Worm (Caenorhabditis elegans) whole organism, mixed stage, embryonic: Measurements from ENCODE around the gene lpr-6.

Source experiments
- M03D4.4 ChIP-seq: sonication (generic microtip); optimal IDR thresholded peaks from 2 replicates; lab custom pipeline; 2017; ENCODE audit warnings: mild to moderate bottlenecking, missing genetic modification characterization, missing compliant biosample characterization
- bed-3 ChIP-seq: fragments of 200-800 bp; sonication (Bioruptor generic); optimal IDR thresholded peaks from 3 replicates; lab custom pipeline; 2018; ENCODE audit warnings: mild to moderate bottlenecking, missing genetic modification characterization, moderate library complexity, missing compliant biosample characterization
- blmp-1 ChIP-seq: fragments of 150-350 bp; optimal IDR thresholded peaks from 2 replicates; lab custom pipeline; 2014; ENCODE audit warnings: missing biosample characterization, missing genetic modification characterization
- ceh-39 ChIP-seq: fragments of 150-350 bp; optimal IDR thresholded peaks from 2 replicates; lab custom pipeline; 2014; ENCODE audit warnings: missing biosample characterization, missing genetic modification characterization
- ceh-43 ChIP-seq: fragments of 200-800 bp; sonication (Bioruptor generic); optimal IDR thresholded peaks from 2 replicates; lab custom pipeline; 2018; ENCODE audit warnings: mild to moderate bottlenecking, missing genetic modification characterization, moderate library complexity, missing compliant biosample characterization
- ceh-83 ChIP-seq: fragments of 200-800 bp; sonication (Bioruptor generic); optimal IDR thresholded peaks from 2 replicates; lab custom pipeline; 2018; ENCODE audit warnings: mild to moderate bottlenecking, missing genetic modification characterization, missing compliant biosample characterization
- cnd-1 ChIP-seq: fragments of 200-800 bp; sonication (Bioruptor generic); optimal IDR thresholded peaks from 2 replicates; lab custom pipeline; 2018; ENCODE audit warnings: mild to moderate bottlenecking, missing genetic modification characterization, missing compliant biosample characterization
- drap-1 ChIP-seq: fragments of 200-800 bp; sonication (Bioruptor generic); optimal IDR thresholded peaks from 3 replicates; lab custom pipeline; 2018; ENCODE audit warnings: mild to moderate bottlenecking, missing genetic modification characterization, missing compliant biosample characterization
- elt-1 ChIP-seq: sonication (generic microtip); optimal IDR thresholded peaks from 2 replicates; lab custom pipeline; 2017; ENCODE audit warnings: missing genetic modification characterization, mild to moderate bottlenecking, missing compliant biosample characterization, antibody characterized with exemption, moderate library complexity, borderline replicate concordance; ENCODE audit not compliant: insufficient read depth
- elt-3 ChIP-seq: fragments of 150-350 bp; optimal IDR thresholded peaks from 2 replicates; lab custom pipeline; 2014; ENCODE audit warnings: missing biosample characterization, missing genetic modification characterization
- flh-1 ChIP-seq: fragments of 200-800 bp; sonication (Bioruptor generic); optimal IDR thresholded peaks from 2 replicates; lab custom pipeline; 2018; ENCODE audit warnings: mild to moderate bottlenecking, missing genetic modification characterization, moderate library complexity, missing compliant biosample characterization
- ham-2 ChIP-seq: fragments of 200-800 bp; sonication (Bioruptor generic); optimal IDR thresholded peaks from 2 replicates; lab custom pipeline; 2018; ENCODE audit warnings: mild to moderate bottlenecking, missing genetic modification characterization, missing compliant biosample characterization
- hlh-1 ChIP-seq: fragments of 150-350 bp; optimal IDR thresholded peaks from 2 replicates; lab custom pipeline; 2014; ENCODE audit warnings: missing biosample characterization, missing genetic modification reagents, missing genetic modification characterization
- lin-13 ChIP-seq: fragments of 150-350 bp; optimal IDR thresholded peaks from 2 replicates; lab custom pipeline; 2014; ENCODE audit warnings: missing biosample characterization, missing genetic modification characterization
- lin-32 ChIP-seq: fragments of 200-800 bp; sonication (Bioruptor generic); optimal IDR thresholded peaks from 2 replicates; lab custom pipeline; 2018; ENCODE audit warnings: mild to moderate bottlenecking, missing genetic modification characterization, missing compliant biosample characterization
- lsy-2 ChIP-seq: fragments of 150-350 bp; optimal IDR thresholded peaks from 2 replicates; lab custom pipeline; 2014; ENCODE audit warnings: missing biosample characterization, missing genetic modification characterization
- mab-5 ChIP-seq: fragments of 150-350 bp; optimal IDR thresholded peaks from 2 replicates; lab custom pipeline; 2014; ENCODE audit warnings: missing biosample characterization, missing genetic modification characterization
- mep-1 ChIP-seq: fragments of 150-350 bp; optimal IDR thresholded peaks from 2 replicates; lab custom pipeline; 2017; ENCODE audit warnings: missing biosample characterization, missing genetic modification reagents, missing genetic modification characterization, inconsistent platforms
- mls-2 ChIP-seq: sonication (generic microtip); optimal IDR thresholded peaks from 2 replicates; lab custom pipeline; 2016; ENCODE audit warnings: mild to moderate bottlenecking, missing genetic modification characterization, moderate library complexity, missing compliant biosample characterization
- nhr-12 ChIP-seq: fragments of 150-350 bp; optimal IDR thresholded peaks from 2 replicates; lab custom pipeline; 2014; ENCODE audit warnings: missing biosample characterization, missing genetic modification characterization
- nhr-2 ChIP-seq: fragments of 150-350 bp; optimal IDR thresholded peaks from 2 replicates; lab custom pipeline; 2014; ENCODE audit warnings: missing biosample characterization, missing genetic modification characterization
- nhr-237 ChIP-seq: fragments of 150-350 bp; optimal IDR thresholded peaks from 2 replicates; lab custom pipeline; 2014; ENCODE audit warnings: missing biosample characterization, missing genetic modification characterization
- nhr-28 ChIP-seq: fragments of 150-350 bp; optimal IDR thresholded peaks from 2 replicates; lab custom pipeline; 2014; ENCODE audit warnings: missing biosample characterization, missing genetic modification characterization
- nhr-76 ChIP-seq: sonication (generic microtip); optimal IDR thresholded peaks from 2 replicates; lab custom pipeline; 2017; ENCODE audit warnings: missing biosample characterization, missing genetic modification characterization
- pha-4 ChIP-seq: fragments of 150-350 bp; optimal IDR thresholded peaks from 2 replicates; lab custom pipeline; 2018; ENCODE audit warnings: missing biosample characterization, missing genetic modification reagents, missing genetic modification characterization
- sem-2 ChIP-seq: fragments of 200-800 bp; sonication (Bioruptor generic); optimal IDR thresholded peaks from 2 replicates; lab custom pipeline; 2018; ENCODE audit warnings: mild to moderate bottlenecking, missing genetic modification characterization, missing compliant biosample characterization
- snpc-4 ChIP-seq: fragments of 150-350 bp; optimal IDR thresholded peaks from 2 replicates; lab custom pipeline; 2014; ENCODE audit warnings: missing biosample characterization, missing genetic modification characterization
- sptf-1 ChIP-seq: sonication (generic microtip); optimal IDR thresholded peaks from 2 replicates; lab custom pipeline; 2017; ENCODE audit warnings: mild to moderate bottlenecking, missing genetic modification characterization, moderate library complexity, missing compliant biosample characterization
- tbx-8 ChIP-seq: fragments of 200-800 bp; sonication (Bioruptor generic); optimal IDR thresholded peaks from 2 replicates; lab custom pipeline; 2018; ENCODE audit warnings: mild to moderate bottlenecking, missing genetic modification characterization, moderate library complexity, missing compliant biosample characterization
- unc-120 ChIP-seq: sonication (generic microtip); optimal IDR thresholded peaks from 2 replicates; lab custom pipeline; 2017; ENCODE audit warnings: missing genetic modification characterization, missing compliant biosample characterization; ENCODE audit not compliant: poor library complexity, severe bottlenecking
- unc-39 ChIP-seq: fragments of 150-350 bp; optimal IDR thresholded peaks from 2 replicates; lab custom pipeline; 2014; ENCODE audit warnings: missing biosample characterization, missing genetic modification characterization
- unc-62 ChIP-seq: fragments of 150-350 bp; optimal IDR thresholded peaks from 2 replicates; lab custom pipeline; 2014; ENCODE audit warnings: missing biosample characterization, missing genetic modification reagents, missing genetic modification characterization
- zip-8 ChIP-seq: fragments of 150-350 bp; optimal IDR thresholded peaks from 2 replicates; lab custom pipeline; 2014; ENCODE audit warnings: missing biosample characterization, missing genetic modification characterization
- ztf-11 ChIP-seq: fragments of 150-350 bp; optimal IDR thresholded peaks from 2 replicates; lab custom pipeline; 2014; ENCODE audit warnings: missing biosample characterization, missing genetic modification characterization

The lpr-6 gene

ce11 chrX:11079667-11080066 lies 19.9 kb downstream of the lpr-6 start, which contains the start of gene W04G3.13:
Gene W04G3.13 (minus strand): TSS chrX:11079767.
- TF ChIP-seq ztf-11 (no peak), snpc-4 (no peak), unc-39 (no peak), nhr-2 (tag; lab: Kevin White, UChicago) (no peak), elt-1 (tag; lab: Kevin White, UChicago) (no peak), lin-13 (tag; lab: Kevin White, UChicago) (no peak), cnd-1 (tag; lab: Kevin White, UChicago) (no peak), nhr-76 (tag; lab: Kevin White, UChicago) (no peak), bed-3 (GFP tag; lab: Kevin White, UChicago) (no peak), ham-2 (no peak), nhr-28 (tag; lab: Kevin White, UChicago) (no peak), tbx-8 (GFP tag; lab: Kevin White, UChicago) (no peak)

ce11 chrX:11080170-11080728 lies 20.5 kb downstream of the lpr-6 start, which contains the start of gene sulp-7:
Gene sulp-7 (plus strand): TSS chrX:11080678.
- no peak for TF ChIP-seq blmp-1 (tag; lab: Kevin White, UChicago)
- no peak for TF ChIP-seq flh-1 (GFP tag; lab: Kevin White, UChicago)
- no peak for TF ChIP-seq lin-32 (GFP tag; lab: Kevin White, UChicago)
- no peak for TF ChIP-seq unc-62
- TF ChIP-seq ceh-43 = no peak
- no peak for TF ChIP-seq cnd-1 (tag; lab: Kevin White, UChicago)
- no peak for TF ChIP-seq lin-13 (tag; lab: Kevin White, UChicago)
- no peak for TF ChIP-seq pha-4 (tag; lab: Kevin White, UChicago)
- TF ChIP-seq mab-5 (tag; lab: Kevin White, UChicago) = no peak
- no peak for TF ChIP-seq nhr-28 (tag; lab: Kevin White, UChicago)
- TF ChIP-seq snpc-4 = no peak
- no peak for TF ChIP-seq mep-1 (tag; lab: Kevin White, UChicago)
- TF ChIP-seq zip-8 (tag; lab: Kevin White, UChicago) = no peak
- TF ChIP-seq tbx-8 (GFP tag; lab: Kevin White, UChicago) = no peak
- TF ChIP-seq mls-2 (tag; lab: Kevin White, UChicago) = no peak
- no peak for TF ChIP-seq elt-3 (tag; lab: Kevin White, UChicago)
- no peak for TF ChIP-seq lsy-2 (tag; lab: Kevin White, UChicago)

- TF ChIP-seq nhr-12 (no peak), bed-3 (GFP tag; lab: Kevin White, UChicago) (no peak), drap-1 (no peak), ceh-83 (GFP tag; lab: Kevin White, UChicago) (no peak), cnd-1 (tag; lab: Kevin White, UChicago) (no peak), sptf-1 (no peak), lin-13 (tag; lab: Kevin White, UChicago) (no peak)
Measured at ce11 chrX:11085162-11085561, 25.4 kb downstream of the lpr-6 start, which contains the start of gene W04G3.7. Gene W04G3.7 (minus strand): TSS chrX:11085262.

- TF ChIP-seq mab-5 (tag; lab: Kevin White, UChicago) (no peak), unc-62 (no peak), blmp-1 (tag; lab: Kevin White, UChicago) (no peak), sptf-1 (no peak), lsy-2 (tag; lab: Kevin White, UChicago) (no peak), hlh-1 (no peak), tbx-8 (GFP tag; lab: Kevin White, UChicago) (no peak), flh-1 (GFP tag; lab: Kevin White, UChicago) (no peak), elt-3 (tag; lab: Kevin White, UChicago) (no peak)
Measured at ce11 chrX:11088952-11089351, 29.2 kb downstream of the lpr-6 start, which contains the start of gene W04G3.11. Gene W04G3.11 (plus strand): TSS chrX:11089195.

ce11 chrX:11093985-11094593 lies 34.3 kb downstream of the lpr-6 start:
- TF ChIP-seq mep-1 (tag; lab: Kevin White, UChicago) (peak; percentile 99), unc-62 (peak; percentile 97), cnd-1 (tag; lab: Kevin White, UChicago) (peak; percentile 93), ham-2 (no peak), sptf-1 (peak; percentile 93), lin-32 (GFP tag; lab: Kevin White, UChicago) (peak; percentile 83), elt-1 (tag; lab: Kevin White, UChicago) (peak; percentile 73), M03D4.4 (tag; lab: Kevin White, UChicago) (peak; percentile 82), lsy-2 (tag; lab: Kevin White, UChicago) (peak; percentile 91), ztf-11 (peak; percentile 98), zip-8 (tag; lab: Kevin White, UChicago) (no peak), flh-1 (GFP tag; lab: Kevin White, UChicago) (no peak), unc-39 (peak; percentile 94), tbx-8 (GFP tag; lab: Kevin White, UChicago) (peak; percentile 19), lin-13 (tag; lab: Kevin White, UChicago) (peak; percentile 94), hlh-1 (peak; percentile 92), mls-2 (tag; lab: Kevin White, UChicago) (peak; percentile 93), nhr-237 (tag; lab: Kevin White, UChicago) (peak; percentile 100), ceh-39 (tag; lab: Kevin White, UChicago) (peak; percentile 91), ceh-43 (peak; percentile 11), snpc-4 (no peak), unc-120 (tag; lab: Kevin White, UChicago) (peak; percentile 82), sem-2 (no peak), ceh-83 (GFP tag; lab: Kevin White, UChicago) (peak; percentile 65), drap-1 (peak; percentile 98), bed-3 (GFP tag; lab: Kevin White, UChicago) (peak; percentile 30), nhr-28 (tag; lab: Kevin White, UChicago) (peak; percentile 79), nhr-2 (tag; lab: Kevin White, UChicago) (peak; percentile 73), elt-3 (tag; lab: Kevin White, UChicago) (peak; percentile 96), pha-4 (tag; lab: Kevin White, UChicago) (peak; percentile 99), nhr-12 (peak; percentile 100)
